Worm (Caenorhabditis elegans) whole organism, mixed stage, embryonic: Measurements from ENCODE around the gene gas-1.

ENCODE experiments used
- M03D4.4 ChIP-seq: sonication (generic microtip); optimal IDR thresholded peaks from 2 replicates; lab custom pipeline; 2017; ENCODE audit warnings: mild to moderate bottlenecking, missing genetic modification characterization, missing compliant biosample characterization
- bed-3 ChIP-seq: fragments of 200-800 bp; sonication (Bioruptor generic); optimal IDR thresholded peaks from 3 replicates; lab custom pipeline; 2018; ENCODE audit warnings: mild to moderate bottlenecking, missing genetic modification characterization, moderate library complexity, missing compliant biosample characterization
- blmp-1 ChIP-seq: fragments of 150-350 bp; optimal IDR thresholded peaks from 2 replicates; lab custom pipeline; 2014; ENCODE audit warnings: missing biosample characterization, missing genetic modification characterization
- ceh-39 ChIP-seq: fragments of 150-350 bp; optimal IDR thresholded peaks from 2 replicates; lab custom pipeline; 2014; ENCODE audit warnings: missing biosample characterization, missing genetic modification characterization
- ces-1 ChIP-seq: fragments of 150-350 bp; optimal IDR thresholded peaks from 2 replicates; lab custom pipeline; 2014; ENCODE audit warnings: missing biosample characterization, missing genetic modification reagents, missing genetic modification characterization
- cnd-1 ChIP-seq: fragments of 200-800 bp; sonication (Bioruptor generic); optimal IDR thresholded peaks from 2 replicates; lab custom pipeline; 2018; ENCODE audit warnings: mild to moderate bottlenecking, missing genetic modification characterization, missing compliant biosample characterization
- drap-1 ChIP-seq: fragments of 200-800 bp; sonication (Bioruptor generic); optimal IDR thresholded peaks from 3 replicates; lab custom pipeline; 2018; ENCODE audit warnings: mild to moderate bottlenecking, missing genetic modification characterization, missing compliant biosample characterization
- elt-1 ChIP-seq: sonication (generic microtip); optimal IDR thresholded peaks from 2 replicates; lab custom pipeline; 2017; ENCODE audit warnings: missing genetic modification characterization, mild to moderate bottlenecking, missing compliant biosample characterization, antibody characterized with exemption, moderate library complexity, borderline replicate concordance; ENCODE audit not compliant: insufficient read depth
- elt-3 ChIP-seq: fragments of 150-350 bp; optimal IDR thresholded peaks from 2 replicates; lab custom pipeline; 2014; ENCODE audit warnings: missing biosample characterization, missing genetic modification characterization
- flh-1 ChIP-seq: fragments of 200-800 bp; sonication (Bioruptor generic); optimal IDR thresholded peaks from 2 replicates; lab custom pipeline; 2018; ENCODE audit warnings: mild to moderate bottlenecking, missing genetic modification characterization, moderate library complexity, missing compliant biosample characterization
- hlh-1 ChIP-seq: fragments of 150-350 bp; optimal IDR thresholded peaks from 2 replicates; lab custom pipeline; 2014; ENCODE audit warnings: missing biosample characterization, missing genetic modification reagents, missing genetic modification characterization
- lin-13 ChIP-seq: fragments of 150-350 bp; optimal IDR thresholded peaks from 2 replicates; lab custom pipeline; 2014; ENCODE audit warnings: missing biosample characterization, missing genetic modification characterization
- lin-32 ChIP-seq: fragments of 200-800 bp; sonication (Bioruptor generic); optimal IDR thresholded peaks from 2 replicates; lab custom pipeline; 2018; ENCODE audit warnings: mild to moderate bottlenecking, missing genetic modification characterization, missing compliant biosample characterization
- mab-5 ChIP-seq: fragments of 150-350 bp; optimal IDR thresholded peaks from 2 replicates; lab custom pipeline; 2014; ENCODE audit warnings: missing biosample characterization, missing genetic modification characterization
- mep-1 ChIP-seq: fragments of 150-350 bp; optimal IDR thresholded peaks from 2 replicates; lab custom pipeline; 2017; ENCODE audit warnings: missing biosample characterization, missing genetic modification reagents, missing genetic modification characterization, inconsistent platforms
- mls-2 ChIP-seq: sonication (generic microtip); optimal IDR thresholded peaks from 2 replicates; lab custom pipeline; 2016; ENCODE audit warnings: mild to moderate bottlenecking, missing genetic modification characterization, moderate library complexity, missing compliant biosample characterization
- nhr-12 ChIP-seq: fragments of 150-350 bp; optimal IDR thresholded peaks from 2 replicates; lab custom pipeline; 2014; ENCODE audit warnings: missing biosample characterization, missing genetic modification characterization
- nhr-2 ChIP-seq: fragments of 150-350 bp; optimal IDR thresholded peaks from 2 replicates; lab custom pipeline; 2014; ENCODE audit warnings: missing biosample characterization, missing genetic modification characterization
- nhr-237 ChIP-seq: fragments of 150-350 bp; optimal IDR thresholded peaks from 2 replicates; lab custom pipeline; 2014; ENCODE audit warnings: missing biosample characterization, missing genetic modification characterization
- nhr-28 ChIP-seq: fragments of 150-350 bp; optimal IDR thresholded peaks from 2 replicates; lab custom pipeline; 2014; ENCODE audit warnings: missing biosample characterization, missing genetic modification characterization
- nhr-76 ChIP-seq: sonication (generic microtip); optimal IDR thresholded peaks from 2 replicates; lab custom pipeline; 2017; ENCODE audit warnings: missing biosample characterization, missing genetic modification characterization
- snpc-4 ChIP-seq: fragments of 150-350 bp; optimal IDR thresholded peaks from 2 replicates; lab custom pipeline; 2014; ENCODE audit warnings: missing biosample characterization, missing genetic modification characterization
- tbx-8 ChIP-seq: fragments of 200-800 bp; sonication (Bioruptor generic); optimal IDR thresholded peaks from 2 replicates; lab custom pipeline; 2018; ENCODE audit warnings: mild to moderate bottlenecking, missing genetic modification characterization, moderate library complexity, missing compliant biosample characterization
- unc-120 ChIP-seq: sonication (generic microtip); optimal IDR thresholded peaks from 2 replicates; lab custom pipeline; 2017; ENCODE audit warnings: missing genetic modification characterization, missing compliant biosample characterization; ENCODE audit not compliant: poor library complexity, severe bottlenecking
- unc-39 ChIP-seq: fragments of 150-350 bp; optimal IDR thresholded peaks from 2 replicates; lab custom pipeline; 2014; ENCODE audit warnings: missing biosample characterization, missing genetic modification characterization
- unc-62 ChIP-seq: fragments of 150-350 bp; optimal IDR thresholded peaks from 2 replicates; lab custom pipeline; 2014; ENCODE audit warnings: missing biosample characterization, missing genetic modification reagents, missing genetic modification characterization
- zip-8 ChIP-seq: fragments of 150-350 bp; optimal IDR thresholded peaks from 2 replicates; lab custom pipeline; 2014; ENCODE audit warnings: missing biosample characterization, missing genetic modification characterization
- ztf-11 ChIP-seq: fragments of 150-350 bp; optimal IDR thresholded peaks from 2 replicates; lab custom pipeline; 2014; ENCODE audit warnings: missing biosample characterization, missing genetic modification characterization

gas-1 gene

ce11 chrX:15628945-15629344 lies 38.7 kb upstream of the gas-1 start:
- TF ChIP-seq flh-1 (no peak), blmp-1 (tag; lab: Kevin White, UChicago) (no peak), nhr-2 (tag; lab: Kevin White, UChicago) (no peak), drap-1 (GFP tag; lab: Kevin White, UChicago) (no peak), nhr-237 (tag; lab: Kevin White, UChicago) (no peak), elt-3 (tag; lab: Kevin White, UChicago) (no peak), cnd-1 (tag; lab: Kevin White, UChicago) (no peak), unc-120 (tag; lab: Kevin White, UChicago) (no peak), mep-1 (tag; lab: Kevin White, UChicago) (no peak), M03D4.4 (tag; lab: Kevin White, UChicago) (no peak), unc-62 (GFP tag; lab: Kevin White, UChicago) (no peak)
- TF ChIP-seq, all 35 proteins: peak for 0

- TF ChIP-seq snpc-4 (tag; lab: Kevin White, UChicago) (no peak), ceh-39 (no peak), nhr-2 (tag; lab: Kevin White, UChicago) (no peak), ces-1 (GFP tag; lab: Kevin White, UChicago) (peak; percentile 62)
These were observed 37.6 kb upstream of the gas-1 start for ce11 chrX:15627814-15628213.

DNA sequence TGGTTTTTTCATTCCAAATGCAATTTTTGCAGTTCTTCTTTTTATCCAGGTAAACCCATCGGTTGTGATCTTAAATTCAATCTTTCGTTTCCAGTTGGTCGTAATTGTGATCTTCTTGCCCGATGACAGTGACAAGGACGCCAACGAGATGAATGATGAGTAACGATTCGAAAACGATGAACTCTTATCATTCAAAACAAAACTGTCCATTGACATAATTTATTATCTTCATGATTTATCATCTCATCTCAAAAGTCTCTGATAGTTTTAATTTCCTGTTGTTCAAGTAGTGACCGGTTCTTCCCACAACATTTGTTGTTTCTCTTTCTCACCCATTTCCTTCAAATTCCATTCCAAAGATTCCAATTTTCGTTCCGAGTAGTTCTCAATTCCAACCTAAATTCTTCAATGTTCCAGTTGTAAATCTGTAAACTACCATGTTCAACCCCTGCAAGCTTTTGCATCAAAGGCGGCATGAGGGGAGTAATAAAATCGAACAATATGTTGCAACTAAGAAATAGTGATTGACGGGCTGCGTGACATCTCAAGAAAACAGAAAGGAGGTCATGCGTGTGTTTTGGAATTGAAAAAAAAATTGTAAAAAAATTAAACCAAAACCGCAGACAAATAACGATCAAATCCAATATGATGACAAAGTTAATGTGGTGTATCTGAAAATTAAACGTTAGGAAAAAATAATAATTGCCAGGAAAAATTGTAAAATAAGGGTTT lies 36.1 kb upstream of the gas-1 start:
- TF ChIP-seq unc-62 (GFP tag; lab: Kevin White, UChicago): peak; percentile 28
- TF ChIP-seq zip-8 (tag; lab: Kevin White, UChicago): no peak

ce11 chrX:15622041-15622440 lies 31.8 kb upstream of the gas-1 start:
- TF ChIP-seq unc-120 (tag; lab: Kevin White, UChicago) (no peak), zip-8 (tag; lab: Kevin White, UChicago) (peak; percentile 19)

DNA sequence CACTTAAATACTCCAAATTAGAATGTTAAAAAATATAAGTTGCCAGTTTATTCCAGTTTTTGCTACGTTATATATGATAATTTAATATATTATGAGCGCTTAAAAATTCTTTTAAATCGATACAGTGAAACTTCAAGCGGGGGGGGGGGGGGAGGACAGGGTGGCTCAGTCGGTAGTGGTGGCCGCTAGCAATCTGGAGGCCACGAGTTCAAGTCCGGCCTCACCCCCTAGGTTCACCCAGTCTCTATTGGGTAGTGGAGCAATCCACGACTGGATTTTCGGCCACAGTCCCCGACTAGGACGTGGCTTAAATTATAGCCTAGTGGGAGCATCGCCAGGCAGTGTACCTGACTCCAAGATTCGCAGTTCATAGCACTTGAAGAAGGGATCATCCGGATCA lies 30.8 kb upstream of the gas-1 start:
- TF ChIP-seq nhr-237 (tag; lab: Kevin White, UChicago): no peak
- TF ChIP-seq elt-1 (tag; lab: Kevin White, UChicago): no peak
- TF ChIP-seq ceh-39: no peak
- TF ChIP-seq bed-3: no peak
- no peak for TF ChIP-seq mep-1 (tag; lab: Kevin White, UChicago)
- TF ChIP-seq unc-62 (GFP tag; lab: Kevin White, UChicago): no peak
- no peak for TF ChIP-seq lin-32 (GFP tag; lab: Kevin White, UChicago)
- TF ChIP-seq hlh-1 (tag; lab: Kevin White, UChicago): no peak
- no peak for TF ChIP-seq nhr-76 (tag; lab: Kevin White, UChicago)
- no peak for TF ChIP-seq unc-120 (tag; lab: Kevin White, UChicago)
- TF ChIP-seq tbx-8 (GFP tag; lab: Kevin White, UChicago): no peak
- no peak for TF ChIP-seq flh-1
- TF ChIP-seq nhr-28 (tag; lab: Kevin White, UChicago): no peak
- TF ChIP-seq M03D4.4 (tag; lab: Kevin White, UChicago): no peak
- TF ChIP-seq drap-1 (GFP tag; lab: Kevin White, UChicago): no peak
- TF ChIP-seq nhr-2 (tag; lab: Kevin White, UChicago): no peak
- no peak for TF ChIP-seq lin-13 (tag; lab: Kevin White, UChicago)

- no peak for TF ChIP-seq mab-5 (tag; lab: Kevin White, UChicago)
- no peak for TF ChIP-seq elt-1 (tag; lab: Kevin White, UChicago)
- no peak for TF ChIP-seq ceh-39
- no peak for TF ChIP-seq ces-1 (GFP tag; lab: Kevin White, UChicago)
- TF ChIP-seq mep-1 (tag; lab: Kevin White, UChicago): no peak
- no peak for TF ChIP-seq lin-32 (GFP tag; lab: Kevin White, UChicago)
- TF ChIP-seq unc-39 (tag; lab: Kevin White, UChicago): no peak
- TF ChIP-seq zip-8 (tag; lab: Kevin White, UChicago): no peak
- no peak for TF ChIP-seq ztf-11 (tag; lab: Kevin White, UChicago)
- TF ChIP-seq cnd-1 (tag; lab: Kevin White, UChicago): no peak
- TF ChIP-seq hlh-1 (tag; lab: Kevin White, UChicago): no peak
- TF ChIP-seq blmp-1 (tag; lab: Kevin White, UChicago): no peak
- TF ChIP-seq nhr-28 (tag; lab: Kevin White, UChicago): no peak
- TF ChIP-seq drap-1 (GFP tag; lab: Kevin White, UChicago): no peak
- no peak for TF ChIP-seq mls-2
- TF ChIP-seq nhr-12 (tag; lab: Kevin White, UChicago): no peak
These were observed 30.0 kb upstream of the gas-1 start, which contains the start of gene K09E9.1 for ce11 chrX:15620200-15620599. Gene K09E9.1, plus strand, starts transcription at chrX:15620500.
